Worm (Caenorhabditis elegans) whole organism, L1 larva: ENCODE data around the gene F10E7.11.

Experiments used
- blmp-1 ChIP-seq: fragments of 150-350 bp; optimal IDR thresholded peaks from 2 replicates; lab custom pipeline; 2014; ENCODE audit warnings: missing biosample characterization, missing genetic modification characterization
- efl-1 ChIP-seq, 4 experiments: fragments of 150-350 bp; optimal IDR thresholded peaks in 3 of 4; peaks in 1 of 4; 1 replicate in 1 of 4; 2 replicates in 3 of 4; lab custom pipeline; 2014; ENCODE audit warnings: missing biosample characterization in 2 of 4, missing genetic modification characterization in 2 of 4, missing genetic modification reagents in 2 of 4
- fkh-10 ChIP-seq: sonication (generic microtip); optimal IDR thresholded peaks from 2 replicates; lab custom pipeline; 2017; ENCODE audit warnings: missing biosample characterization, missing genetic modification reagents, missing genetic modification characterization
- lin-15B ChIP-seq: fragments of 150-350 bp; sonication (generic microtip); optimal IDR thresholded peaks from 3 replicates; lab custom pipeline; 2014; ENCODE audit warnings: missing biosample characterization, missing genetic modification characterization

DNA sequence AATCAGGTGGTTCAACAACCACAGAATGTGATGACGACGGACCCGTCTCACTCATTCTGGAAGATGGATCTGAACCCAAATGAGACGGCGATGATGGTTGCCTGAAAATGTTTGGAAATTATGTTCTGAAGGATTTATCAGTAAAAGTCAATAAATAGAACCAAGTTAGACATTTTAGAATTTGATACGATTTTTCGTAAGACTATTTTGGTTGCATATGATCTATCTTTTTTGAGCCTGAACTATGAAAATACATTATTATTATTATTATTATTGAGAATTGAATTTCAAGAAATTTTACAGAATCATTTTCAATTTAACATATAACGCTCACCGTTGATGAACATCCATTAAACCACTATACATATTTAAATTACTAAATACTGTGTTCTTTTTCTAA, 12.7 kb downstream of the F10E7.11 start, which contains the start of gene F10E7.9:
- TF ChIP-seq blmp-1 (tag; lab: Kevin White, UChicago) = no peak
- no peak for TF ChIP-seq fkh-10
- no peak for TF ChIP-seq lin-15B
- TF ChIP-seq efl-1 (optimal IDR thresholded peaks at IDR 0.05; lab: Kevin White, UChicago) = no peak
- no peak for TF ChIP-seq efl-1 (GFP tag; optimal IDR thresholded peaks at IDR 0.05 in 1 of 2; lab: Kevin White, UChicago)
